Fruit fly (Drosophila melanogaster) whole organism, prepupa: ENCODE results near the gene Cyp9f2.

Source experiments
- Blimp-1 ChIP-seq: fragments of 200-800 bp; sonication (Bioruptor generic); optimal IDR thresholded peaks from 3 replicates; lab custom pipeline; 2017; ENCODE audit warnings: missing biosample characterization, missing genetic modification characterization, mild to moderate bottlenecking, moderate library complexity, missing genetic modification reagents
- CG10631 ChIP-seq: fragments of 200-800 bp; sonication (Bioruptor generic); optimal IDR thresholded peaks from 2 replicates; lab custom pipeline; 2016; ENCODE audit warnings: missing biosample characterization, missing genetic modification characterization
- CG11294 ChIP-seq: fragments of 200-800 bp; sonication (Bioruptor generic); IDR thresholded peaks from 2 replicates; pipeline ENCODE4 v1.3.6; 2022; ENCODE audit warnings: missing biosample characterization, missing genetic modification characterization
- CG11762 ChIP-seq: fragments of 200-800 bp; sonication (Bioruptor generic); optimal IDR thresholded peaks from 3 replicates; lab custom pipeline; 2016; ENCODE audit warnings: missing biosample characterization, missing genetic modification characterization; ENCODE audit not compliant: insufficient read depth
- CG11902 ChIP-seq: fragments of 200-800 bp; sonication (Bioruptor generic); optimal IDR thresholded peaks from 3 replicates; lab custom pipeline; 2016; ENCODE audit warnings: missing biosample characterization, missing genetic modification characterization
- CG16779 ChIP-seq: fragments of 200-800 bp; sonication (Bioruptor generic); optimal IDR thresholded peaks from 3 replicates; lab custom pipeline; 2017; ENCODE audit warnings: missing biosample characterization, mild to moderate bottlenecking, missing genetic modification characterization
- CG31627 ChIP-seq: fragments of 200-800 bp; sonication (Bioruptor generic); optimal IDR thresholded peaks from 3 replicates; lab custom pipeline; 2016; ENCODE audit warnings: missing biosample characterization, missing genetic modification characterization
- CG32006 ChIP-seq: fragments of 200-800 bp; sonication (Bioruptor generic); optimal IDR thresholded peaks from 3 replicates; lab custom pipeline; 2017; ENCODE audit warnings: missing biosample characterization, mild to moderate bottlenecking, missing genetic modification characterization
- CG34406 ChIP-seq: fragments of 200-800 bp; sonication (Bioruptor generic); optimal IDR thresholded peaks from 3 replicates; lab custom pipeline; 2016; ENCODE audit warnings: missing biosample characterization, missing genetic modification characterization
- CG3919 ChIP-seq: fragments of 200-800 bp; sonication (Bioruptor generic); optimal IDR thresholded peaks from 3 replicates; lab custom pipeline; 2016; ENCODE audit warnings: missing biosample characterization, missing genetic modification characterization
- CG4318 ChIP-seq: fragments of 200-800 bp; sonication (Bioruptor generic); optimal IDR thresholded peaks from 3 replicates; lab custom pipeline; 2017; ENCODE audit warnings: missing biosample characterization, mild to moderate bottlenecking, missing genetic modification characterization
- CG6163 ChIP-seq: fragments of 200-800 bp; sonication (Bioruptor generic); IDR thresholded peaks from 3 replicates; pipeline ENCODE4 v1.3.6; 2022; ENCODE audit warnings: missing biosample characterization, missing genetic modification characterization
- CG6276 ChIP-seq: fragments of 200-800 bp; sonication (Bioruptor generic); optimal IDR thresholded peaks from 2 replicates; lab custom pipeline; 2017; ENCODE audit warnings: missing biosample characterization, mild to moderate bottlenecking, missing genetic modification characterization
- CG6792 ChIP-seq: fragments of 200-800 bp; sonication (Bioruptor generic); optimal IDR thresholded peaks from 3 replicates; lab custom pipeline; 2016; ENCODE audit warnings: missing biosample characterization, missing genetic modification characterization
- CG6808 ChIP-seq: fragments of 200-800 bp; sonication (Bioruptor generic); optimal IDR thresholded peaks from 3 replicates; lab custom pipeline; 2017; ENCODE audit warnings: missing biosample characterization, missing genetic modification characterization, mild to moderate bottlenecking, moderate library complexity, missing genetic modification reagents
- CG7368 ChIP-seq: fragments of 200-800 bp; sonication (Bioruptor generic); optimal IDR thresholded peaks from 3 replicates; lab custom pipeline; 2016; ENCODE audit warnings: missing biosample characterization, missing genetic modification characterization
- CG8632 ChIP-seq: fragments of 200-800 bp; sonication (Bioruptor generic); optimal IDR thresholded peaks from 3 replicates; lab custom pipeline; 2016; ENCODE audit warnings: missing biosample characterization, missing genetic modification characterization
- CG9139 ChIP-seq: fragments of 200-800 bp; sonication (Bioruptor generic); optimal IDR thresholded peaks from 3 replicates; lab custom pipeline; 2017; ENCODE audit warnings: missing biosample characterization, mild to moderate bottlenecking, missing genetic modification characterization
- Eip75B ChIP-seq: fragments of 200-800 bp; sonication (Bioruptor generic); optimal IDR thresholded peaks from 3 replicates; lab custom pipeline; 2016; ENCODE audit warnings: missing biosample characterization, missing genetic modification characterization
- Eip93F ChIP-seq: fragments of 200-800 bp; sonication (Bioruptor generic); optimal IDR thresholded peaks from 2 replicates; lab custom pipeline; 2016; ENCODE audit warnings: missing biosample characterization, mild to moderate bottlenecking, missing genetic modification characterization
- Ets21C ChIP-seq: fragments of 200-800 bp; sonication (Bioruptor generic); optimal IDR thresholded peaks from 3 replicates; lab custom pipeline; 2016; ENCODE audit warnings: missing biosample characterization, missing genetic modification characterization
- Ets96B ChIP-seq: fragments of 200-800 bp; optimal IDR thresholded peaks from 2 replicates; lab custom pipeline; 2019; ENCODE audit warnings: missing biosample characterization, mild to moderate bottlenecking, missing genetic modification characterization, moderate library complexity
- Gug ChIP-seq: fragments of 200-800 bp; sonication (Bioruptor generic); IDR thresholded peaks from 2 replicates; pipeline ENCODE4 v1.3.6; 2022; ENCODE audit warnings: missing biosample characterization, missing genetic modification characterization
- Hr38 ChIP-seq: sonication (Bioruptor generic); optimal IDR thresholded peaks from 2 replicates; lab custom pipeline; 2016; ENCODE audit warnings: missing biosample characterization, missing genetic modification characterization
- Hr39 ChIP-seq: fragments of 200-800 bp; sonication (Bioruptor generic); optimal IDR thresholded peaks from 2 replicates; lab custom pipeline; 2016; ENCODE audit warnings: missing biosample characterization, missing genetic modification characterization
- Hr4 ChIP-seq: fragments of 200-800 bp; sonication (Bioruptor generic); optimal IDR thresholded peaks from 3 replicates; lab custom pipeline; 2016; ENCODE audit warnings: missing biosample characterization, missing genetic modification characterization
- Met ChIP-seq: fragments of 200-800 bp; sonication (Bioruptor generic); optimal IDR thresholded peaks from 3 replicates; lab custom pipeline; 2016; ENCODE audit warnings: missing biosample characterization, missing genetic modification characterization
- OdsH ChIP-seq: fragments of 200-800 bp; sonication (Bioruptor generic); optimal IDR thresholded peaks from 3 replicates; lab custom pipeline; 2016; ENCODE audit warnings: missing biosample characterization, missing genetic modification characterization
- Smox ChIP-seq: fragments of 200-800 bp; sonication (Bioruptor generic); optimal IDR thresholded peaks from 3 replicates; lab custom pipeline; 2016; ENCODE audit warnings: missing biosample characterization, missing genetic modification characterization
- Sox102F ChIP-seq: fragments of 200-800 bp; sonication (Bioruptor generic); optimal IDR thresholded peaks from 2 replicates; lab custom pipeline; 2016; ENCODE audit warnings: missing biosample characterization, mild to moderate bottlenecking, missing genetic modification characterization
- Sox14 ChIP-seq: fragments of 200-800 bp; sonication (Bioruptor generic); optimal IDR thresholded peaks from 3 replicates; lab custom pipeline; 2016; ENCODE audit warnings: missing biosample characterization, missing genetic modification characterization
- achi ChIP-seq: fragments of 200-800 bp; sonication (Bioruptor generic); optimal IDR thresholded peaks from 3 replicates; lab custom pipeline; 2016; ENCODE audit warnings: missing biosample characterization, missing genetic modification characterization
- dac ChIP-seq: fragments of 200-800 bp; sonication (Bioruptor generic); optimal IDR thresholded peaks from 2 replicates; lab custom pipeline; 2017; ENCODE audit warnings: missing biosample characterization, mild to moderate bottlenecking, missing genetic modification characterization
- eg ChIP-seq: fragments of 200-800 bp; sonication (Bioruptor generic); IDR thresholded peaks from 3 replicates; pipeline ENCODE4 v1.3.6; 2022; ENCODE audit warnings: missing biosample characterization, missing genetic modification characterization
- esn ChIP-seq: fragments of 200-800 bp; sonication (Bioruptor generic); optimal IDR thresholded peaks from 2 replicates; lab custom pipeline; 2016; ENCODE audit warnings: missing biosample characterization, mild to moderate bottlenecking, missing genetic modification characterization, moderate library complexity
- fd59A ChIP-seq: fragments of 200-800 bp; sonication (Bioruptor generic); optimal IDR thresholded peaks from 2 replicates; lab custom pipeline; 2017; ENCODE audit warnings: missing biosample characterization, mild to moderate bottlenecking, missing genetic modification characterization, missing genetic modification reagents
- fd85E ChIP-seq: fragments of 200-800 bp; sonication (Bioruptor generic); optimal IDR thresholded peaks from 3 replicates; lab custom pipeline; 2016; ENCODE audit warnings: missing biosample characterization, missing genetic modification characterization
- fkh ChIP-seq: fragments of 200-800 bp; sonication (Bioruptor generic); optimal IDR thresholded peaks from 3 replicates; lab custom pipeline; 2017; ENCODE audit warnings: missing biosample characterization, mild to moderate bottlenecking, missing genetic modification characterization, moderate library complexity
- net ChIP-seq: fragments of 200-800 bp; sonication (Bioruptor generic); optimal IDR thresholded peaks from 3 replicates; lab custom pipeline; 2016; ENCODE audit warnings: missing biosample characterization, missing genetic modification characterization
- pdm3 ChIP-seq: fragments of 200-800 bp; sonication (Bioruptor generic); optimal IDR thresholded peaks from 3 replicates; lab custom pipeline; 2016; ENCODE audit warnings: missing biosample characterization, missing genetic modification characterization
- salr ChIP-seq, 2 experiments: fragments of 200-800 bp; sonication (Bioruptor generic); optimal IDR thresholded peaks; 3 replicates each; lab custom pipeline; 2016 to 2018; ENCODE audit warnings: missing biosample characterization in 2 of 2, missing genetic modification characterization in 2 of 2, mild to moderate bottlenecking in 1 of 2
- ss ChIP-seq, 2 experiments: fragments of 200-800 bp; sonication (Bioruptor generic); optimal IDR thresholded peaks; 2 replicates in 1 of 2; 3 replicates in 1 of 2; lab custom pipeline; 2017 to 2018; ENCODE audit warnings: mild to moderate bottlenecking in 2 of 2, missing biosample characterization in 2 of 2, missing genetic modification characterization in 2 of 2, moderate library complexity in 1 of 2
- svp ChIP-seq: fragments of 200-800 bp; sonication (Bioruptor generic); peaks from one replicate; lab custom pipeline; 2016; ENCODE audit warnings: missing biosample characterization, missing genetic modification characterization
- vri ChIP-seq: fragments of 200-800 bp; sonication (Bioruptor generic); optimal IDR thresholded peaks from 3 replicates; lab custom pipeline; 2016; ENCODE audit warnings: missing biosample characterization, mild to moderate bottlenecking, missing genetic modification characterization

Cyp9f2 gene

dm6 chr3R:12406235-12407196 is 688 bp upstream of the Cyp9f2 start, which contains the start of gene CG5167 (continued):
- peak; percentile 15; the same call in 1 of the 3 replicates for TF ChIP-seq CG6163 (GFP tag; lab: Robert Waterston, UW)
- TF ChIP-seq esn (GFP tag; lab: Kevin White, UChicago) = peak; percentile 63
- TF ChIP-seq Met = no peak
- TF ChIP-seq CG8632 (GFP tag; lab: Kevin White, UChicago) = peak; percentile 20
- TF ChIP-seq CG32006 = no peak
- peak; percentile 26 for TF ChIP-seq CG31627
- peak; percentile 76 for TF ChIP-seq CG6808 (GFP tag; lab: Kevin White, UChicago)
- TF ChIP-seq OdsH = no peak
- TF ChIP-seq CG16779 (tag; lab: Kevin White, UChicago) = peak; percentile 87
- TF ChIP-seq Eip93F = peak; percentile 21
- TF ChIP-seq, all 60 proteins: peak for 38

- TF ChIP-seq vri (peak; percentile 18), CG9139 (GFP tag; lab: Kevin White, UChicago) (no peak), fd59A (GFP tag; lab: Kevin White, UChicago) (no peak), Eip93F (peak; percentile 26), CG6276 (no peak), esn (GFP tag; lab: Kevin White, UChicago) (no peak), CG31627 (no peak)
Measured at dm6 chr3R:12405134-12405533, 694 bp downstream of the Cyp9f2 start.

dm6 chr3R:12402935-12403334 is 2.9 kb downstream of the Cyp9f2 start:
- TF ChIP-seq CG6792 (GFP tag; lab: Kevin White, UChicago) (peak; percentile 96), Ets96B (tag; lab: Kevin White, UChicago) (peak; percentile 98), Sox102F (GFP tag; lab: Kevin White, UChicago) (peak; percentile 98), CG11762 (peak; percentile 99), Ets21C (GFP tag; lab: Kevin White, UChicago) (peak; percentile 92), vri (peak; percentile 95), salr (GFP tag; optimal IDR thresholded peaks at IDR 0.05; lab: Kevin White, UChicago) (peak in 1 of 2 experiments; percentile 94), CG7368 (peak; percentile 98), CG4318 (GFP tag; lab: Kevin White, UChicago) (peak; percentile 88), CG34406 (peak; percentile 97), Hr39 (peak; percentile 94), CG10631 (GFP tag; lab: Kevin White, UChicago) (peak; percentile 91), CG11294 (peak; percentile 75), Eip75B (GFP tag; lab: Kevin White, UChicago) (peak; percentile 95), Met (peak; percentile 97), Hr38 (no peak), Blimp-1 (peak; percentile 93), Hr4 (peak; percentile 93), CG16779 (tag; lab: Kevin White, UChicago) (peak; percentile 92), CG6276 (peak; percentile 94), Sox14 (GFP tag; lab: Kevin White, UChicago) (peak; percentile 96), CG3919 (GFP tag; lab: Kevin White, UChicago) (peak; percentile 100), Gug (GFP tag; lab: Robert Waterston, UW) (peak; percentile 85), fd59A (GFP tag; lab: Kevin White, UChicago) (peak; percentile 91), fkh (peak; percentile 73), eg (GFP tag; lab: Robert Waterston, UW) (peak; percentile 98), svp (peak; percentile 99), ss (GFP tag; optimal IDR thresholded peaks at IDR 0.05; lab: Kevin White, UChicago) (peak; percentile 97 to 98), CG11902 (peak; percentile 96), achi (GFP tag; lab: Kevin White, UChicago) (peak; percentile 94), fd85E (GFP tag; lab: Kevin White, UChicago) (peak; percentile 97), CG9139 (GFP tag; lab: Kevin White, UChicago) (peak; percentile 96), CG8632 (GFP tag; lab: Kevin White, UChicago) (peak; percentile 97), Smox (GFP tag; lab: Kevin White, UChicago) (peak; percentile 96), net (GFP tag; lab: Kevin White, UChicago) (peak; percentile 94), CG6808 (GFP tag; lab: Kevin White, UChicago) (peak; percentile 95), pdm3 (GFP tag; lab: Kevin White, UChicago) (peak; percentile 93), dac (GFP tag; lab: Kevin White, UChicago) (peak; percentile 86)
